Fruit fly (Drosophila melanogaster) whole organism, embryonic: ENCODE data around the gene Sqor.
A peak's percentile ranks its signal among the peaks of the same experiment; 100 is the strongest.

Source experiments
- Adf1 ChIP-seq: fragments of 200-800 bp; sonication (Bioruptor generic); IDR thresholded peaks from 2 replicates; pipeline ENCODE4 v1.3.6; 2022; ENCODE audit warnings: missing biosample characterization, missing genetic modification characterization
- Aef1 ChIP-seq: fragments of 200-800 bp; sonication (Bioruptor generic); IDR thresholded peaks from 3 replicates; pipeline ENCODE4 v1.3.6; 2022; ENCODE audit warnings: missing biosample characterization, missing genetic modification characterization
- CG10366 ChIP-seq: fragments of 200-800 bp; sonication (Bioruptor generic); IDR thresholded peaks from 2 replicates; pipeline ENCODE4 v1.3.6; 2022; ENCODE audit warnings: missing biosample characterization, missing genetic modification characterization
- CG10654 ChIP-seq: fragments of 200-800 bp; sonication (Bioruptor generic); optimal IDR thresholded peaks from 2 replicates; lab custom pipeline; 2016; ENCODE audit warnings: missing biosample characterization, missing genetic modification characterization
- CG12236 ChIP-seq: fragments of 200-800 bp; sonication (Bioruptor generic); optimal IDR thresholded peaks from 2 replicates; lab custom pipeline; 2016; ENCODE audit warnings: missing biosample characterization, missing genetic modification characterization
- CG13296 ChIP-seq: fragments of 200-800 bp; sonication (Bioruptor generic); optimal IDR thresholded peaks from 3 replicates; lab custom pipeline; 2018; ENCODE audit warnings: missing biosample characterization, mild to moderate bottlenecking, missing genetic modification characterization
- CG1603 ChIP-seq: fragments of 200-800 bp; sonication (Bioruptor generic); optimal IDR thresholded peaks from 2 replicates; lab custom pipeline; 2019; ENCODE audit warnings: missing biosample characterization, mild to moderate bottlenecking, missing genetic modification characterization, moderate library complexity
- CG17186 ChIP-seq: fragments of 200-800 bp; sonication (Bioruptor generic); optimal IDR thresholded peaks from 3 replicates; lab custom pipeline; 2017; ENCODE audit warnings: missing biosample characterization, missing genetic modification reagents, missing genetic modification characterization
- CG18599 ChIP-seq: fragments of 200-800 bp; sonication (Bioruptor generic); optimal IDR thresholded peaks from 3 replicates; lab custom pipeline; 2017; ENCODE audit warnings: missing biosample characterization, missing genetic modification characterization, mild to moderate bottlenecking, moderate library complexity, missing genetic modification reagents
- CG3163 ChIP-seq: fragments of 200-800 bp; sonication (Bioruptor generic); optimal IDR thresholded peaks from 3 replicates; lab custom pipeline; 2016; ENCODE audit warnings: missing biosample characterization, missing genetic modification characterization
- CG33557 ChIP-seq: fragments of 200-800 bp; sonication (Bioruptor generic); optimal IDR thresholded peaks from 2 replicates; lab custom pipeline; 2019; ENCODE audit warnings: missing biosample characterization, mild to moderate bottlenecking, missing genetic modification characterization, moderate library complexity
- CG3838 ChIP-seq: fragments of 200-800 bp; sonication (Bioruptor generic); optimal IDR thresholded peaks from 3 replicates; lab custom pipeline; 2016; ENCODE audit warnings: missing biosample characterization, missing genetic modification characterization
- CG4854 ChIP-seq: fragments of 200-800 bp; sonication (Bioruptor generic); optimal IDR thresholded peaks from 2 replicates; lab custom pipeline; 2016; ENCODE audit warnings: missing biosample characterization, missing genetic modification characterization, inconsistent platforms
- CG7556 ChIP-seq: fragments of 200-800 bp; sonication (Bioruptor generic); optimal IDR thresholded peaks from 2 replicates; lab custom pipeline; 2017; ENCODE audit warnings: missing biosample characterization, mild to moderate bottlenecking, missing genetic modification characterization
- CG8290 ChIP-seq, 3 experiments: fragments of 200-800 bp; sonication (Bioruptor generic); optimal IDR thresholded peaks; 2 replicates each; lab custom pipeline; 2016 to 2019; ENCODE audit warnings: missing biosample characterization in 3 of 3, missing genetic modification characterization in 3 of 3, mild to moderate bottlenecking in 2 of 3, moderate library complexity in 1 of 3
- CG8478 ChIP-seq: fragments of >200 bp; optimal IDR thresholded peaks from 2 replicates; lab custom pipeline; 2018
- CG9932 ChIP-seq: fragments of 200-800 bp; sonication (Bioruptor generic); IDR thresholded peaks from 2 replicates; pipeline ENCODE4 v1.3.6; 2022; ENCODE audit warnings: missing biosample characterization, missing genetic modification characterization
- D ChIP-seq, 2 experiments: fragments of 200-800 bp in 1 of 2; fragments of >200 bp in 1 of 2; sonication (Bioruptor generic) in 1 of 2; optimal IDR thresholded peaks; 2 replicates in 1 of 2; 3 replicates in 1 of 2; lab custom pipeline; 2017; ENCODE audit warnings: mild to moderate bottlenecking in 1 of 2, missing biosample characterization in 1 of 2, missing genetic modification characterization in 1 of 2, missing genetic modification reagents in 1 of 2
- D19A ChIP-seq: fragments of 200-800 bp; optimal IDR thresholded peaks from 3 replicates; lab custom pipeline; 2019; ENCODE audit warnings: missing biosample characterization, mild to moderate bottlenecking, missing genetic modification characterization, moderate library complexity
- Eip74EF ChIP-seq, 2 experiments: fragments of 200-800 bp in 1 of 2; fragments of >200 bp in 1 of 2; sonication (Bioruptor generic) in 1 of 2; optimal IDR thresholded peaks; 2 replicates each; lab custom pipeline; 2017 to 2019; ENCODE audit warnings: missing biosample characterization in 2 of 2, missing genetic modification characterization in 2 of 2, mild to moderate bottlenecking in 1 of 2, moderate library complexity in 1 of 2
- HLHmδ ChIP-seq: fragments of 200-800 bp; sonication (Bioruptor generic); optimal IDR thresholded peaks from 2 replicates; lab custom pipeline; 2018; ENCODE audit warnings: missing biosample characterization, mild to moderate bottlenecking, missing genetic modification characterization, moderate library complexity
- HmgZ ChIP-seq: fragments of 200-800 bp; sonication (Bioruptor generic); optimal IDR thresholded peaks from 2 replicates; lab custom pipeline; 2018; ENCODE audit warnings: missing biosample characterization, mild to moderate bottlenecking, missing genetic modification characterization
- Hr3 ChIP-seq: fragments of 200-800 bp; sonication (Bioruptor generic); optimal IDR thresholded peaks from 3 replicates; lab custom pipeline; 2016; ENCODE audit warnings: missing biosample characterization, missing genetic modification characterization
- Hr39 ChIP-seq: fragments of >200 bp; optimal IDR thresholded peaks from 2 replicates; lab custom pipeline; 2017
- Hr78 ChIP-seq, 2 experiments: fragments of 200-800 bp in 1 of 2; fragments of >200 bp in 1 of 2; sonication (Bioruptor generic) in 1 of 2; optimal IDR thresholded peaks; 2 replicates each; lab custom pipeline; 2017 to 2019; ENCODE audit warnings: missing biosample characterization in 2 of 2, missing genetic modification characterization in 2 of 2, mild to moderate bottlenecking in 1 of 2, moderate library complexity in 1 of 2
- Lhr ChIP-seq: fragments of 200-800 bp; sonication (Bioruptor generic); optimal IDR thresholded peaks from 3 replicates; lab custom pipeline; 2017; ENCODE audit warnings: mild to moderate bottlenecking, missing biosample characterization, missing genetic modification reagents, missing genetic modification characterization
- Lim3 ChIP-seq: fragments of 200-800 bp; sonication (Bioruptor generic); IDR thresholded peaks from 2 replicates; pipeline ENCODE4 v1.3.6; 2022; ENCODE audit warnings: missing biosample characterization, missing genetic modification characterization
- Mrtf ChIP-seq: fragments of 200-800 bp; sonication (Bioruptor generic); IDR thresholded peaks from 3 replicates; pipeline ENCODE4 v1.3.6; 2022; ENCODE audit warnings: missing biosample characterization, missing genetic modification characterization
- Nf-YC ChIP-seq: fragments of 200-800 bp; optimal IDR thresholded peaks from 3 replicates; lab custom pipeline; 2019; ENCODE audit warnings: missing biosample characterization, mild to moderate bottlenecking, missing genetic modification characterization, moderate library complexity
- Optix ChIP-seq: fragments of 200-800 bp; sonication (Bioruptor generic); IDR thresholded peaks from 3 replicates; pipeline ENCODE4 v1.3.6; 2022; ENCODE audit warnings: missing biosample characterization, missing genetic modification characterization
- Pdp1 ChIP-seq, 2 experiments: fragments of 200-800 bp; sonication (Bioruptor generic); optimal IDR thresholded peaks; 3 replicates each; lab custom pipeline; 2016; ENCODE audit warnings: missing biosample characterization in 2 of 2, missing genetic modification characterization in 2 of 2, mild to moderate bottlenecking in 1 of 2, moderate library complexity in 1 of 2
- Sox102F ChIP-seq: fragments of 200-800 bp; sonication (Bioruptor generic); optimal IDR thresholded peaks from 2 replicates; lab custom pipeline; 2018; ENCODE audit warnings: missing biosample characterization, mild to moderate bottlenecking, missing genetic modification characterization, moderate library complexity
- Stat92E ChIP-seq, 3 experiments: fragments of >200 bp in 2 of 3; fragments of 200-800 bp in 1 of 3; sonication (Bioruptor generic) in 1 of 3; optimal IDR thresholded peaks; 2 replicates each; lab custom pipeline; 2017 to 2019; ENCODE audit warnings: missing biosample characterization in 3 of 3, missing genetic modification characterization in 3 of 3, mild to moderate bottlenecking in 1 of 3, moderate library complexity in 1 of 3
- ap ChIP-seq: fragments of 200-800 bp; sonication (Bioruptor generic); IDR thresholded peaks from 2 replicates; pipeline ENCODE4 v1.3.6; 2022; ENCODE audit warnings: missing biosample characterization, missing genetic modification characterization
- ara ChIP-seq: fragments of 200-800 bp; sonication (Bioruptor generic); IDR thresholded peaks from 2 replicates; pipeline ENCODE4 v1.3.6; 2022; ENCODE audit warnings: missing biosample characterization, missing genetic modification characterization
- cato ChIP-seq: fragments of 200-800 bp; sonication (Bioruptor generic); optimal IDR thresholded peaks from 2 replicates; lab custom pipeline; 2016; ENCODE audit warnings: missing biosample characterization, missing genetic modification characterization, borderline replicate concordance
- ci ChIP-seq: fragments of 200-800 bp; sonication (Bioruptor generic); IDR thresholded peaks from 3 replicates; pipeline ENCODE4 v1.3.6; 2022; ENCODE audit warnings: missing biosample characterization, missing genetic modification characterization
- gce ChIP-seq: fragments of 200-800 bp; sonication (Bioruptor generic); IDR thresholded peaks from 3 replicates; pipeline ENCODE4 v1.3.6; 2022; ENCODE audit warnings: missing biosample characterization, missing genetic modification characterization
- grau ChIP-seq: fragments of 200-800 bp; optimal IDR thresholded peaks from 3 replicates; lab custom pipeline; 2019; ENCODE audit warnings: missing biosample characterization, mild to moderate bottlenecking, missing genetic modification characterization, moderate library complexity
- lbe ChIP-seq: fragments of 200-800 bp; sonication (Bioruptor generic); optimal IDR thresholded peaks from 2 replicates; lab custom pipeline; 2016; ENCODE audit warnings: missing biosample characterization, mild to moderate bottlenecking, missing genetic modification characterization
- lilli ChIP-seq: fragments of 200-800 bp; sonication (Bioruptor generic); optimal IDR thresholded peaks from 3 replicates; lab custom pipeline; 2016; ENCODE audit warnings: missing biosample characterization, missing genetic modification characterization
- nau ChIP-seq: fragments of 200-800 bp; sonication (Bioruptor generic); optimal IDR thresholded peaks from 3 replicates; lab custom pipeline; 2017; ENCODE audit warnings: missing biosample characterization, mild to moderate bottlenecking, missing genetic modification characterization, missing genetic modification reagents
- pb ChIP-seq: fragments of 200-800 bp; sonication (Bioruptor generic); optimal IDR thresholded peaks from 3 replicates; lab custom pipeline; 2016; ENCODE audit warnings: missing biosample characterization, missing genetic modification characterization
- phol ChIP-seq: fragments of 200-800 bp; sonication (Bioruptor generic); optimal IDR thresholded peaks from 3 replicates; lab custom pipeline; 2018; ENCODE audit warnings: missing biosample characterization, mild to moderate bottlenecking, missing genetic modification characterization, moderate library complexity
- pros ChIP-seq: fragments of 200-800 bp; sonication (Bioruptor generic); optimal IDR thresholded peaks from 3 replicates; lab custom pipeline; 2019; ENCODE audit warnings: missing biosample characterization, mild to moderate bottlenecking, missing genetic modification characterization, moderate library complexity
- slou ChIP-seq: fragments of 200-800 bp; sonication (Bioruptor generic); optimal IDR thresholded peaks from 3 replicates; lab custom pipeline; 2016; ENCODE audit warnings: missing biosample characterization, missing genetic modification characterization
- ssp ChIP-seq: fragments of 200-800 bp; sonication (Bioruptor generic); IDR thresholded peaks from 2 replicates; pipeline ENCODE4 v1.3.6; 2022; ENCODE audit warnings: missing biosample characterization, missing genetic modification characterization
- stwl ChIP-seq: fragments of 200-800 bp; sonication (Bioruptor generic); optimal IDR thresholded peaks from 3 replicates; lab custom pipeline; 2018; ENCODE audit warnings: missing biosample characterization, mild to moderate bottlenecking, missing genetic modification characterization, moderate library complexity
- unpg ChIP-seq: fragments of 200-800 bp; sonication (Bioruptor generic); optimal IDR thresholded peaks from 3 replicates; lab custom pipeline; 2018; ENCODE audit warnings: missing biosample characterization, mild to moderate bottlenecking, missing genetic modification characterization, moderate library complexity
- wor ChIP-seq: fragments of 200-800 bp; sonication (Bioruptor generic); IDR thresholded peaks from 2 replicates; pipeline ENCODE4 v1.3.6; 2022; ENCODE audit warnings: missing biosample characterization, missing genetic modification characterization

Sqor gene

dm6 chr3L:4242428-4242827, 2.5 kb downstream of the Sqor start, which contains the start of gene pav (continued):
- TF ChIP-seq D (optimal IDR thresholded peaks at IDR 0.05; lab: Kevin White, UChicago) (no peak), D (GFP tag; optimal IDR thresholded peaks at IDR 0.05; lab: Kevin White, UChicago) (no peak), Mrtf (GFP tag; lab: Robert Waterston, UW) (no peak), nau (no peak), Eip74EF (GFP tag; optimal IDR thresholded peaks at IDR 0.05; lab: Kevin White, UChicago) (no peak), CG33557 (no peak), ci (GFP tag; lab: Robert Waterston, UW) (no peak), HmgZ (peak; percentile 72), unpg (no peak), ara (no peak), slou (GFP tag; lab: Kevin White, UChicago) (no peak), CG9932 (GFP tag; lab: Robert Waterston, UW) (peak; percentile 53), phol (tag; lab: Kevin White, UChicago) (peak; percentile 64), Aef1 (no peak), CG3163 (GFP tag; lab: Kevin White, UChicago) (no peak), Hr78 (GFP tag; optimal IDR thresholded peaks at IDR 0.05; lab: Kevin White, UChicago) (no peak), CG17186 (GFP tag; lab: Kevin White, UChicago) (no peak), Adf1 (GFP tag; lab: Robert Waterston, UW) (0 out of 2 replicates have a peak, but pooled peaks have one; percentile 19), cato (GFP tag; lab: Kevin White, UChicago) (no peak), lbe (GFP tag; lab: Kevin White, UChicago) (no peak), stwl (peak; percentile 39), CG4854 (GFP tag; lab: Kevin White, UChicago) (no peak), CG10654 (GFP tag; lab: Kevin White, UChicago) (no peak), CG10366 (GFP tag; lab: Robert Waterston, UW) (peak; percentile 30), CG13296 (GFP tag; lab: Kevin White, UChicago) (no peak), Nf-YC (tag; lab: Kevin White, UChicago) (no peak), ap (GFP tag; lab: Robert Waterston, UW) (no peak), CG3838 (GFP tag; lab: Kevin White, UChicago) (no peak), Pdp1 (GFP tag; optimal IDR thresholded peaks at IDR 0.05; lab: Kevin White, UChicago) (no peak), Hr39 (lab: Kevin White, UChicago) (no peak), CG1603 (tag; lab: Kevin White, UChicago) (no peak), lilli (GFP tag; lab: Kevin White, UChicago) (peak; percentile 16), gce (no peak), Hr3 (GFP tag; lab: Kevin White, UChicago) (peak; percentile 18), CG8478 (lab: Kevin White, UChicago) (no peak), CG8290 (GFP tag; optimal IDR thresholded peaks at IDR 0.05; lab: Kevin White, UChicago) (no peak), CG8290 (tag; optimal IDR thresholded peaks at IDR 0.05; lab: Kevin White, UChicago) (no peak), CG12236 (GFP tag; lab: Kevin White, UChicago) (no peak), Lim3 (no peak), Sox102F (GFP tag; lab: Kevin White, UChicago) (no peak), pb (GFP tag; lab: Kevin White, UChicago) (no peak), wor (GFP tag; lab: Robert Waterston, UW) (no peak), HLHmδ (no peak), CG18599 (GFP tag; lab: Kevin White, UChicago) (no peak), CG7556 (GFP tag; lab: Kevin White, UChicago) (no peak), Lhr (no peak), ssp (GFP tag; lab: Robert Waterston, UW) (no peak), Optix (GFP tag; lab: Robert Waterston, UW) (no peak), grau (tag; lab: Kevin White, UChicago) (peak; percentile 65), D19A (peak; percentile 61), Stat92E (GFP tag; optimal IDR thresholded peaks at IDR 0.05; lab: Kevin White, UChicago) (peak in 1 of 3 experiments; percentile 42), pros (GFP tag; lab: Kevin White, UChicago) (no peak)
